Worm (Caenorhabditis elegans): ENCODE measurements around the gene R08C7.4.

ce11 chrIV:4456658-4457057 lies 21.8 kb downstream of the R08C7.4 start:
- no peak for TF ChIP-seq flh-1 (GFP tag; optimal IDR thresholded peaks at IDR 0.05)
- no peak for TF ChIP-seq nhr-28 (tag; optimal IDR thresholded peaks at IDR 0.05)
- no peak for TF ChIP-seq drap-1 (GFP tag; optimal IDR thresholded peaks at IDR 0.05)
- no peak for TF ChIP-seq ces-1 (GFP tag; optimal IDR thresholded peaks at IDR 0.05)
- TF ChIP-seq lsy-2 (tag; optimal IDR thresholded peaks at IDR 0.05): no peak
- TF ChIP-seq lin-13 (tag; optimal IDR thresholded peaks at IDR 0.05): no peak
- no peak for TF ChIP-seq hlh-1 (tag; optimal IDR thresholded peaks at IDR 0.05)
- TF ChIP-seq pha-4 (tag; optimal IDR thresholded peaks at IDR 0.05): no peak
- no peak for TF ChIP-seq mab-5 (tag; optimal IDR thresholded peaks at IDR 0.05)
